Worm (Caenorhabditis elegans): ENCODE data around the gene R07G3.8.

- no peak for TF ChIP-seq mes-2 (tag; optimal IDR thresholded peaks at IDR 0.05; ENCODE audit: poor library complexity, severe bottlenecking)
- no peak for TF ChIP-seq lin-39 (tag; optimal IDR thresholded peaks at IDR 0.05)
- no peak for TF ChIP-seq pqm-1 (tag; optimal IDR thresholded peaks at IDR 0.05)
- TF ChIP-seq nhr-25 (tag; optimal IDR thresholded peaks at IDR 0.05; ENCODE audit: borderline replicate concordance, insufficient read depth), result no peak
- TF ChIP-seq lin-15B (tag; optimal IDR thresholded peaks at IDR 0.05), result no peak
- TF ChIP-seq spr-3 (GFP tag; optimal IDR thresholded peaks at IDR 0.05), result no peak
- TF ChIP-seq mxl-2 (GFP tag; conservative IDR thresholded peaks at IDR 0.05), result no peak
- TF ChIP-seq unc-62 (GFP tag; optimal IDR thresholded peaks at IDR 0.05 in 1 of 2), result no peak
- no peak for TF ChIP-seq unc-62 (tag; optimal IDR thresholded peaks at IDR 0.05)
- TF ChIP-seq snpc-1.2 (GFP tag; IDR thresholded peaks at IDR 0.05), result no peak
- no peak for TF ChIP-seq nhr-77 (tag; optimal IDR thresholded peaks at IDR 0.05)
- no peak for TF ChIP-seq madf-5 (GFP tag; IDR thresholded peaks at IDR 0.05)
- TF ChIP-seq nhr-11 (tag; optimal IDR thresholded peaks at IDR 0.05), result no peak
- TF ChIP-seq ztf-11 (tag; optimal IDR thresholded peaks at IDR 0.05), result no peak
Observed at ce11 chrII:7599357-7599756, 21.0 kb downstream of the R07G3.8 start, which contains the start of gene npp-21.
